Worm (Caenorhabditis elegans) whole organism, late embryonic: ENCODE results near the gene gmap-1.

Source experiments
- C08G9.2 ChIP-seq: sonication (generic microtip); optimal IDR thresholded peaks from 2 replicates; lab custom pipeline; 2016; ENCODE audit warnings: mild to moderate bottlenecking, missing genetic modification characterization, moderate library complexity, missing compliant biosample characterization
- C38D4.7 ChIP-seq: fragments of 200-800 bp; sonication (Bioruptor generic); optimal IDR thresholded peaks from 2 replicates; lab custom pipeline; 2018; ENCODE audit warnings: mild to moderate bottlenecking, missing genetic modification characterization, moderate library complexity, missing compliant biosample characterization
- K02D7.2 ChIP-seq: sonication (generic microtip); optimal IDR thresholded peaks from 2 replicates; lab custom pipeline; 2017; ENCODE audit warnings: mild to moderate bottlenecking, missing genetic modification characterization, missing compliant biosample characterization
- K09A11.1 ChIP-seq: sonication (generic microtip); optimal IDR thresholded peaks from 2 replicates; lab custom pipeline; 2017; ENCODE audit warnings: antibody characterized with exemption, mild to moderate bottlenecking, missing genetic modification characterization, missing compliant biosample characterization; ENCODE audit not compliant: insufficient read depth
- Y22D7AL.16 ChIP-seq: sonication (generic microtip); optimal IDR thresholded peaks from 2 replicates; lab custom pipeline; 2016; ENCODE audit warnings: missing genetic modification characterization, missing compliant biosample characterization
- ahr-1 ChIP-seq: sonication (generic microtip); optimal IDR thresholded peaks from 2 replicates; lab custom pipeline; 2016; ENCODE audit warnings: missing genetic modification characterization, missing compliant biosample characterization
- ceh-14 ChIP-seq: sonication (generic microtip); optimal IDR thresholded peaks from 2 replicates; lab custom pipeline; 2016; ENCODE audit warnings: missing genotype, missing genetic modification characterization, missing compliant biosample characterization
- ceh-18 ChIP-seq: sonication (generic microtip); optimal IDR thresholded peaks from 2 replicates; lab custom pipeline; 2016; ENCODE audit warnings: missing genetic modification characterization, missing compliant biosample characterization
- ceh-19 ChIP-seq: fragments of 200-800 bp; sonication (Bioruptor generic); optimal IDR thresholded peaks from 2 replicates; lab custom pipeline; 2018; ENCODE audit warnings: mild to moderate bottlenecking, missing genetic modification characterization, missing compliant biosample characterization
- ceh-2 ChIP-seq: sonication (generic microtip); optimal IDR thresholded peaks from 2 replicates; lab custom pipeline; 2016; ENCODE audit warnings: missing genotype, missing genetic modification characterization, missing compliant biosample characterization
- ceh-24 ChIP-seq: sonication (generic microtip); optimal IDR thresholded peaks from 2 replicates; lab custom pipeline; 2016; ENCODE audit warnings: mild to moderate bottlenecking, missing genetic modification characterization, missing compliant biosample characterization
- ceh-31 ChIP-seq: sonication (generic microtip); optimal IDR thresholded peaks from 2 replicates; lab custom pipeline; 2016; ENCODE audit warnings: missing genetic modification characterization, missing compliant biosample characterization
- ceh-34 ChIP-seq: sonication (generic microtip); optimal IDR thresholded peaks from 2 replicates; lab custom pipeline; 2016; ENCODE audit warnings: mild to moderate bottlenecking, missing genetic modification characterization, missing compliant biosample characterization
- ceh-45 ChIP-seq: fragments of 200-800 bp; sonication (Bioruptor generic); IDR thresholded peaks from 2 replicates; pipeline ENCODE4 v1.3.6; 2022; ENCODE audit warnings: missing genetic modification reagents, missing genetic modification characterization, missing compliant biosample characterization
- che-1 ChIP-seq: sonication (generic microtip); optimal IDR thresholded peaks from 2 replicates; lab custom pipeline; 2016; ENCODE audit warnings: mild to moderate bottlenecking, missing genetic modification characterization, missing compliant biosample characterization
- dve-1 ChIP-seq: sonication (generic microtip); optimal IDR thresholded peaks from 2 replicates; lab custom pipeline; 2017; ENCODE audit warnings: antibody characterized with exemption, mild to moderate bottlenecking, missing genetic modification characterization, missing compliant biosample characterization
- elt-2 ChIP-seq: sonication (generic microtip); optimal IDR thresholded peaks from 2 replicates; lab custom pipeline; 2016; ENCODE audit warnings: missing genetic modification reagents, missing genetic modification characterization, missing compliant biosample characterization
- elt-4 ChIP-seq: sonication (generic microtip); optimal IDR thresholded peaks from 2 replicates; lab custom pipeline; 2016; ENCODE audit warnings: missing genetic modification characterization, missing compliant biosample characterization
- eyg-1 ChIP-seq: sonication (generic microtip); optimal IDR thresholded peaks from 2 replicates; lab custom pipeline; 2016; ENCODE audit warnings: missing genotype, missing genetic modification characterization, missing compliant biosample characterization
- fkh-10 ChIP-seq: fragments of 150-350 bp; optimal IDR thresholded peaks from 2 replicates; lab custom pipeline; 2014; ENCODE audit warnings: missing biosample characterization, missing genetic modification reagents, missing genetic modification characterization
- fkh-6 ChIP-seq: sonication (generic microtip); optimal IDR thresholded peaks from 2 replicates; lab custom pipeline; 2016; ENCODE audit warnings: missing genetic modification characterization, missing compliant biosample characterization
- gmeb-2 ChIP-seq: sonication (generic microtip); optimal IDR thresholded peaks from 2 replicates; lab custom pipeline; 2016; ENCODE audit warnings: missing genetic modification characterization, inconsistent platforms, missing compliant biosample characterization
- hlh-30 ChIP-seq: sonication (generic microtip); optimal IDR thresholded peaks from 2 replicates; lab custom pipeline; 2017; ENCODE audit warnings: antibody characterized with exemption, missing genetic modification characterization, missing compliant biosample characterization; ENCODE audit not compliant: insufficient read depth
- hlh-6 ChIP-seq: sonication (generic microtip); optimal IDR thresholded peaks from 2 replicates; lab custom pipeline; 2016; ENCODE audit warnings: missing genotype, missing genetic modification characterization, missing compliant biosample characterization
- lim-6 ChIP-seq: sonication (generic microtip); optimal IDR thresholded peaks from 2 replicates; lab custom pipeline; 2016; ENCODE audit warnings: missing genetic modification characterization, missing compliant biosample characterization
- lin-11 ChIP-seq: fragments of 200-800 bp; sonication (Bioruptor generic); optimal IDR thresholded peaks from 2 replicates; lab custom pipeline; 2018; ENCODE audit warnings: mild to moderate bottlenecking, missing genetic modification characterization, missing compliant biosample characterization
- madf-2 ChIP-seq: sonication (generic microtip); optimal IDR thresholded peaks from 2 replicates; lab custom pipeline; 2017; ENCODE audit warnings: missing genetic modification characterization, missing compliant biosample characterization
- mec-3 ChIP-seq: sonication (generic microtip); optimal IDR thresholded peaks from 2 replicates; lab custom pipeline; 2016; ENCODE audit warnings: borderline replicate concordance, missing genetic modification characterization, missing compliant biosample characterization
- nfya-1 ChIP-seq: sonication (generic microtip); optimal IDR thresholded peaks from 2 replicates; lab custom pipeline; 2017; ENCODE audit warnings: missing genetic modification characterization, mild to moderate bottlenecking, missing compliant biosample characterization, antibody characterized with exemption, moderate library complexity
- nhr-11 ChIP-seq: fragments of 150-350 bp; optimal IDR thresholded peaks from 2 replicates; lab custom pipeline; 2014; ENCODE audit warnings: missing biosample characterization, missing genetic modification characterization
- nhr-232 ChIP-seq: sonication (generic microtip); optimal IDR thresholded peaks from 2 replicates; lab custom pipeline; 2016; ENCODE audit warnings: missing genetic modification characterization, missing compliant biosample characterization
- pag-3 ChIP-seq: sonication (generic microtip); optimal IDR thresholded peaks from 2 replicates; lab custom pipeline; 2016; ENCODE audit warnings: missing compliant biosample characterization, missing genetic modification characterization, borderline replicate concordance
- pat-9 ChIP-seq: fragments of 200-800 bp; sonication (Bioruptor generic); optimal IDR thresholded peaks from 2 replicates; lab custom pipeline; 2018; ENCODE audit warnings: mild to moderate bottlenecking, missing genetic modification characterization, moderate library complexity, missing compliant biosample characterization
- pax-1 ChIP-seq: fragments of 150-350 bp; optimal IDR thresholded peaks from 2 replicates; lab custom pipeline; 2014; ENCODE audit warnings: missing biosample characterization, missing genetic modification characterization
- pha-2 ChIP-seq: sonication (generic microtip); optimal IDR thresholded peaks from 2 replicates; lab custom pipeline; 2017; ENCODE audit warnings: mild to moderate bottlenecking, missing genetic modification characterization, missing compliant biosample characterization
- rnt-1 ChIP-seq: sonication (generic microtip); optimal IDR thresholded peaks from 2 replicates; lab custom pipeline; 2016; ENCODE audit warnings: missing genetic modification characterization, missing compliant biosample characterization
- sdc-2 ChIP-seq: sonication (generic microtip); optimal IDR thresholded peaks from 2 replicates; lab custom pipeline; 2016; ENCODE audit warnings: missing genotype, missing genetic modification characterization, missing compliant biosample characterization
- sox-4 ChIP-seq: sonication (generic microtip); optimal IDR thresholded peaks from 2 replicates; lab custom pipeline; 2017; ENCODE audit warnings: mild to moderate bottlenecking, missing genetic modification characterization, inconsistent platforms, missing compliant biosample characterization
- tbx-7 ChIP-seq: sonication (generic microtip); optimal IDR thresholded peaks from 2 replicates; lab custom pipeline; 2016; ENCODE audit warnings: missing genotype, missing genetic modification characterization, missing compliant biosample characterization
- ttx-3 ChIP-seq: sonication (generic microtip); optimal IDR thresholded peaks from 2 replicates; lab custom pipeline; 2016; ENCODE audit warnings: missing genetic modification reagents, missing genetic modification characterization, missing compliant biosample characterization
- unc-3 ChIP-seq, 2 experiments: fragments of 200-800 bp in 1 of 2; sonication (Bioruptor generic) in 1 of 2; sonication (generic microtip) in 1 of 2; conservative IDR thresholded peaks in 1 of 2; optimal IDR thresholded peaks in 1 of 2; 2 replicates each; pipeline versions ENCODE4 v1.3.6 to Lab custom; 2016 to 2022; ENCODE audit warnings: missing compliant biosample characterization in 2 of 2, missing genetic modification characterization in 2 of 2, missing genetic modification reagents in 1 of 2
- unc-42 ChIP-seq: sonication (generic microtip); optimal IDR thresholded peaks from 2 replicates; lab custom pipeline; 2016; ENCODE audit warnings: missing genotype, missing genetic modification characterization, missing compliant biosample characterization
- unc-55 ChIP-seq: sonication (generic microtip); optimal IDR thresholded peaks from 2 replicates; lab custom pipeline; 2017; ENCODE audit warnings: missing biosample characterization, missing genetic modification reagents, missing genetic modification characterization
- ztf-16 ChIP-seq: sonication (generic microtip); optimal IDR thresholded peaks from 2 replicates; lab custom pipeline; 2017; ENCODE audit warnings: missing genetic modification characterization, missing compliant biosample characterization

gmap-1 gene

DNA sequence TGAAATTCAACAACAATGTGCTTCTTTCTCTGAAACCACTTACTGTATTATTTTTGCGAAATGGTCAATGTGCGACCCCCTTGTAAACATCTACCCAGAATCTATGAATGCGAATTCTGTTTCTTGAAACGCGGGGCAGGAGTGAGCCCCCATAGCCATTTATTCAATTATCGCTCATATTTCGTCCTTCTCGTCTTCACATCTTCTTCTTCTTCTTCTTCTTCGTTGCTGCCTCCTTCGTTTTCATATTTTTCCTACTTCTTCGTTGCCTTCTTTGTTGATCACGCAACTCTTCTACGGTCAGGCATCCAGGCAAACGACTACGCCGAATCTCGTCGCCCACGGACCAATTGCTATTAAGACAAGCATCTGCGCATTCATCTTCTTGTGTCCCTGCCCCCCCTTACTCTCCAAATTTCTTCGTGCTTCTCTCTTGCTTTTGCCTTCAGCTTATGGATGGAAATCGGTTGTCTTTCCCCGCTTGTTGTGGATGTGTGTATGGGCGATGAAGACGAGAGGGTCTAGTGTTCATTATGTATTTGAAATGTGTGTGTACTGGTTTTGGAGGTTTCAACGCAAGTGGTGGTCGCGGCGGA is 32.6 kb downstream of the gmap-1 start:
- TF ChIP-seq fkh-6: peak; percentile 16
- peak; percentile 54 for TF ChIP-seq sdc-2 (tag; lab: Kevin White, UChicago)
- peak; percentile 92 for TF ChIP-seq unc-42
- no peak for TF ChIP-seq lim-6 (tag; lab: Kevin White, UChicago)
- TF ChIP-seq C38D4.7 (GFP tag; lab: Kevin White, UChicago): peak; percentile 22
- no peak for TF ChIP-seq pha-2
- TF ChIP-seq ceh-31 (tag; lab: Kevin White, UChicago): peak; percentile 32

DNA sequence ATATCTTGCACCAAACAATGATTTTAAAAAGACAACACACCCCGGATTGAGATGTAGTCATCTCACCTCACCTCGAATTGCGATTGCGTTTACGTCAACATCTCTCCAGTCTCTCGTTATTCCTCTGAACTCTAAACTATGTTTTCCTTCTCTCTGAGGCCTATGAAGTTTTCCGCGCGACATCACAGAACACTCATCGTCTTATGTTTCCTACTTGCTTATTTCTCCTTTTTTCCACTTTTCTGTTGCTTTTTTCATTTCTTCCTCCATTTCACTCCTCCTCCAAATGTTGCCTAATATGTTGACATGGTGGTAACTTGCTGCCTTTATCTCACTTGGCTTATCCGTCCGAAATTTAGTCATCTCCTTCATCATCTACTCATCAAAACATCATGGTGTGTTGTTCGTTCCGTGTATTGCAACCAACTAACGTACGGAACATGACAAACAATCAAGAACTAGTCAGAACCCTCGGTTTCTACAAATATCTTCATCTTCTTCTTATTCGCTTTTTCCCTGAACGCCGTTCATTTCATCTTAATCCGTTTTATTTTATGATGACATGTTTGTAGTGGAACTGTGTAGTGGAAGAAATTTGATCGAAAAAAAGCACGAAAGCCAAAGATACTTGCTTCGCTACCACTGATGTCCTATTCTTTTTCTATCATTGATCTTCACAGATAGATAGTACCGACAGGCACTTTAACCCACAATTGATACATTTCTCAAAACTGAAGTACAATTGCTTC is 35.5 kb downstream of the gmap-1 start:
- no peak for TF ChIP-seq nfya-1
- TF ChIP-seq ceh-24 (tag; lab: Kevin White, UChicago): no peak
- TF ChIP-seq dve-1 (tag; lab: Kevin White, UChicago): no peak
- TF ChIP-seq ceh-31 (tag; lab: Kevin White, UChicago): no peak
- TF ChIP-seq tbx-7 (tag; lab: Kevin White, UChicago): no peak
- no peak for TF ChIP-seq gmeb-2 (tag; lab: Kevin White, UChicago)
- no peak for TF ChIP-seq fkh-6
- TF ChIP-seq madf-2: no peak
- no peak for TF ChIP-seq pha-2
- TF ChIP-seq unc-55 (GFP tag; lab: Kevin White, UChicago): no peak
- no peak for TF ChIP-seq C38D4.7 (GFP tag; lab: Kevin White, UChicago)
- TF ChIP-seq ceh-18: no peak
- no peak for TF ChIP-seq pat-9 (tag; lab: Kevin White, UChicago)
- no peak for TF ChIP-seq fkh-10 (GFP tag; lab: Kevin White, UChicago)
- TF ChIP-seq ztf-16: no peak

DNA sequence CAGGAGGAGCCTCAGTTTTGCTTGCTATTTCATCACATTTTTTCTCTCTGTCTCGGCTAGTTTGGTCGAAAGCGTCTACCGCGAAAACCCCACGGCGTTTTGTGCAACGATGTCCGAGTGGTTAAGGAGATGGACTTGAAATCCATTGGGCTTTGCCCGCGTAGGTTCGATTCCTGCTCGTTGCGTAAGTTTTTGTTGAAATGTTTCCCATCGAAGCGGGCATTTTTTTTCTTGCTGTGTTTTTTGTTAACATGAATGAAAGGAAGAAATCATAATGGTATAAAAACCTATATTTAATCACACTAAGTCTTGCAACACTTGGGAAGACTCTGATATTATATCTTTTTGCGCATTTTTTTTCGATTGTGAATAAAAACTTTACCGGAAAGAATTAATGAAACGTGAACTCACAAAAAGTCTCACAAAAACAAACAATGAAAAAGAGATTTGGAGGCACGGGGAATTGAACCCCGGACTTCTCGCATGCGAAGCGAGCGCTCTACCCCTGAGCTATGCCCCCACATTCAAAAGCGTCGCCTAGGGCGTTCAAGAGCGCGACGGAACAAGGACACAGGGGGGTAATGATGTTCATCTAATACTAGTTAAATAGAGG is 44.8 kb downstream of the gmap-1 start:
- TF ChIP-seq pag-3 (tag; lab: Kevin White, UChicago) (no peak), ztf-16 (peak; percentile 72), ceh-24 (tag; lab: Kevin White, UChicago) (peak; percentile 64), ceh-14 (tag; lab: Kevin White, UChicago) (peak; percentile 35), ceh-19 (peak; percentile 88), dve-1 (tag; lab: Kevin White, UChicago) (peak; percentile 32), ahr-1 (tag; lab: Kevin White, UChicago) (peak; percentile 59), mec-3 (tag; lab: Kevin White, UChicago) (no peak), pax-1 (no peak), K09A11.1 (tag; lab: Kevin White, UChicago) (peak; percentile 56), C08G9.2 (tag; lab: Kevin White, UChicago) (peak; percentile 53), ttx-3 (tag; lab: Kevin White, UChicago) (peak; percentile 75), nfya-1 (peak; percentile 42), unc-3 (GFP tag; conservative IDR thresholded peaks at IDR 0.05; lab: Robert Waterston, UW) (peak; percentile 63), unc-3 (tag; optimal IDR thresholded peaks at IDR 0.05; lab: Kevin White, UChicago) (peak; percentile 64), nhr-11 (tag; lab: Kevin White, UChicago) (no peak), gmeb-2 (tag; lab: Kevin White, UChicago) (peak; percentile 76), nhr-232 (tag; lab: Kevin White, UChicago) (peak; percentile 69), che-1 (peak; percentile 84), eyg-1 (peak; percentile 79), elt-4 (tag; lab: Kevin White, UChicago) (no peak), lin-11 (peak; percentile 69), fkh-10 (GFP tag; lab: Kevin White, UChicago) (no peak), K02D7.2 (tag; lab: Kevin White, UChicago) (peak; percentile 75), elt-2 (tag; lab: Kevin White, UChicago) (peak; percentile 84), ceh-45 (GFP tag; lab: Robert Waterston, UW) (no peak), hlh-30 (no peak), sox-4 (tag; lab: Kevin White, UChicago) (peak; percentile 74), rnt-1 (peak; percentile 52), Y22D7AL.16 (tag; lab: Kevin White, UChicago) (peak; percentile 65), ceh-2 (tag; lab: Kevin White, UChicago) (peak; percentile 45), hlh-6 (peak; percentile 80), fkh-6 (peak; percentile 85), ceh-34 (tag; lab: Kevin White, UChicago) (peak; percentile 86)
